Fruit fly (Drosophila melanogaster) whole organism, wandering third instar larva: Measurements from ENCODE around the gene CG15525.

Source experiments
- Abd-B ChIP-seq: fragments of >200 bp; optimal IDR thresholded peaks from 2 replicates; lab custom pipeline; 2017; ENCODE audit warnings: missing biosample characterization, missing genetic modification characterization
- CG32264 ChIP-seq: fragments of 200-800 bp; sonication (Bioruptor generic); optimal IDR thresholded peaks from 2 replicates; lab custom pipeline; 2016; ENCODE audit warnings: missing biosample characterization, missing genetic modification characterization
- CG9705 ChIP-seq: fragments of 200-800 bp; sonication (Bioruptor generic); optimal IDR thresholded peaks from 2 replicates; lab custom pipeline; 2018; ENCODE audit warnings: missing biosample characterization, mild to moderate bottlenecking, missing genetic modification characterization
- CrebA ChIP-seq: fragments of 200-800 bp; sonication (Bioruptor generic); optimal IDR thresholded peaks from 2 replicates; lab custom pipeline; 2016; ENCODE audit warnings: missing biosample characterization, mild to moderate bottlenecking, missing genetic modification characterization, borderline replicate concordance
- Dfd ChIP-seq: fragments of >200 bp; optimal IDR thresholded peaks from 2 replicates; lab custom pipeline; 2017; ENCODE audit warnings: missing biosample characterization, missing genetic modification characterization
- Dif ChIP-seq: fragments of 200-275, 200-300 bp; sonication (Bioruptor generic); optimal IDR thresholded peaks from 2 replicates; lab custom pipeline; 2018; ENCODE audit warnings: missing biosample characterization, missing genetic modification characterization; ENCODE audit not compliant: partially characterized antibody
- GATAd ChIP-seq: sonication (Bioruptor generic); optimal IDR thresholded peaks from 2 replicates; lab custom pipeline; 2016; ENCODE audit warnings: missing biosample characterization, missing genetic modification characterization
- HLH106 ChIP-seq: fragments of 200-800 bp; optimal IDR thresholded peaks from 3 replicates; lab custom pipeline; 2019; ENCODE audit warnings: missing biosample characterization, mild to moderate bottlenecking, missing genetic modification characterization, moderate library complexity
- Hnf4 ChIP-seq: fragments of 200-800 bp; sonication (Bioruptor generic); optimal IDR thresholded peaks from 2 replicates; lab custom pipeline; 2016; ENCODE audit warnings: missing biosample characterization, mild to moderate bottlenecking, missing genetic modification characterization
- Hr78 ChIP-seq: fragments of >200 bp; optimal IDR thresholded peaks from 2 replicates; lab custom pipeline; 2017; ENCODE audit warnings: missing biosample characterization, missing genetic modification characterization
- Hr83 ChIP-seq: fragments of 200-300 bp; sonication (Bioruptor generic); optimal IDR thresholded peaks from 2 replicates; lab custom pipeline; 2016; ENCODE audit warnings: missing biosample characterization, mild to moderate bottlenecking, missing genetic modification characterization, moderate library complexity; ENCODE audit not compliant: poor library complexity, severe bottlenecking
- Jra ChIP-seq: sonication (Bioruptor generic); optimal IDR thresholded peaks from 2 replicates; lab custom pipeline; 2016; ENCODE audit warnings: missing biosample characterization, missing genetic modification characterization
- Mio ChIP-seq: sonication (Bioruptor generic); optimal IDR thresholded peaks from 2 replicates; lab custom pipeline; 2016; ENCODE audit warnings: missing biosample characterization, missing genetic modification characterization
- Myc ChIP-seq: fragments of >200 bp; optimal IDR thresholded peaks from 2 replicates; lab custom pipeline; 2017
- N ChIP-seq: fragments of >200 bp; optimal IDR thresholded peaks from 2 replicates; lab custom pipeline; 2018; ENCODE audit warnings: missing biosample characterization, missing external identifiers, missing genetic modification characterization
- OdsH ChIP-seq: fragments of 200-800 bp; sonication (Bioruptor generic); optimal IDR thresholded peaks from 2 replicates; lab custom pipeline; 2016; ENCODE audit warnings: missing biosample characterization, mild to moderate bottlenecking, missing genetic modification characterization
- Rel ChIP-seq, 2 experiments: fragments of 200-800 bp; sonication (Bioruptor generic) in 1 of 2; optimal IDR thresholded peaks; 2 replicates in 1 of 2; 3 replicates in 1 of 2; lab custom pipeline; 2016 to 2019; ENCODE audit warnings: mild to moderate bottlenecking in 2 of 2, missing biosample characterization in 2 of 2, missing genetic modification characterization in 2 of 2, moderate library complexity in 1 of 2
- Sp1 ChIP-seq: fragments of 200-800 bp; sonication (Bioruptor generic); optimal IDR thresholded peaks from 3 replicates; lab custom pipeline; 2019; ENCODE audit warnings: missing biosample characterization, mild to moderate bottlenecking, missing genetic modification characterization, moderate library complexity
- Vsx2 ChIP-seq: fragments of 200-300, 225-300 bp; sonication (Bioruptor generic); optimal IDR thresholded peaks from 2 replicates; lab custom pipeline; 2018; ENCODE audit warnings: missing biosample characterization, missing genetic modification characterization; ENCODE audit not compliant: partially characterized antibody
- br ChIP-seq: fragments of 200-800 bp; sonication (Bioruptor generic); optimal IDR thresholded peaks from 2 replicates; lab custom pipeline; 2016; ENCODE audit warnings: missing biosample characterization, missing genetic modification characterization
- brk ChIP-seq: fragments of 200-800 bp; sonication (Bioruptor generic); optimal IDR thresholded peaks from 2 replicates; lab custom pipeline; 2016; ENCODE audit warnings: missing biosample characterization, mild to moderate bottlenecking, missing genetic modification characterization
- dl ChIP-seq, 2 experiments: fragments of 175-275, 200-275 bp in 1 of 2; fragments of 200-275 bp in 1 of 2; sonication (Bioruptor generic); optimal IDR thresholded peaks; lab custom pipeline; 2018; ENCODE audit warnings: mild to moderate bottlenecking in 2 of 2, missing biosample characterization in 2 of 2, missing genetic modification characterization in 2 of 2, moderate library complexity in 2 of 2; ENCODE audit not compliant: partially characterized antibody in 2 of 2, insufficient read depth in 1 of 2
- dmrt93B ChIP-seq: fragments of 200-800 bp; sonication (Bioruptor generic); optimal IDR thresholded peaks from 2 replicates; lab custom pipeline; 2018; ENCODE audit warnings: missing biosample characterization, mild to moderate bottlenecking, missing genetic modification characterization
- dsf ChIP-seq: sonication (Bioruptor generic); optimal IDR thresholded peaks from 2 replicates; lab custom pipeline; 2016; ENCODE audit warnings: missing biosample characterization, missing genetic modification characterization, borderline replicate concordance
- ey ChIP-seq: fragments of 200-800 bp; sonication (Bioruptor generic); optimal IDR thresholded peaks from 2 replicates; lab custom pipeline; 2016; ENCODE audit warnings: missing biosample characterization, missing genetic modification characterization
- foxo ChIP-seq, 2 experiments: fragments of 200-800 bp; sonication (Bioruptor generic); optimal IDR thresholded peaks; 2 replicates in 1 of 2; 3 replicates in 1 of 2; lab custom pipeline; 2016 to 2017; ENCODE audit warnings: missing biosample characterization in 2 of 2, missing genetic modification characterization in 2 of 2
- fru ChIP-seq: fragments of 200-800 bp; sonication (Bioruptor generic); optimal IDR thresholded peaks from 3 replicates; lab custom pipeline; 2016; ENCODE audit warnings: missing biosample characterization, mild to moderate bottlenecking, missing genetic modification characterization
- h ChIP-seq: fragments of 200-800 bp; sonication (Bioruptor generic); optimal IDR thresholded peaks from 3 replicates; lab custom pipeline; 2016; ENCODE audit warnings: missing biosample characterization, mild to moderate bottlenecking, missing genetic modification characterization
- jim ChIP-seq: fragments of 175-275, 200-325 bp; sonication (Bioruptor generic); optimal IDR thresholded peaks from 2 replicates; lab custom pipeline; 2016; ENCODE audit warnings: missing biosample characterization, mild to moderate bottlenecking, missing genetic modification characterization
- lola ChIP-seq: fragments of >200 bp; optimal IDR thresholded peaks from 2 replicates; lab custom pipeline; 2017; ENCODE audit warnings: missing biosample characterization, missing genetic modification characterization
- pan ChIP-seq: fragments of >200 bp; optimal IDR thresholded peaks from 2 replicates; lab custom pipeline; 2017
- psq ChIP-seq: fragments of 200-800 bp; sonication (Bioruptor generic); optimal IDR thresholded peaks from 3 replicates; lab custom pipeline; 2017; ENCODE audit warnings: missing biosample characterization, mild to moderate bottlenecking, missing genetic modification characterization, moderate library complexity
- rgr ChIP-seq: fragments of 200-800 bp; sonication (Bioruptor generic); optimal IDR thresholded peaks from 3 replicates; lab custom pipeline; 2016; ENCODE audit warnings: missing biosample characterization, mild to moderate bottlenecking, missing genetic modification characterization
- sage ChIP-seq: fragments of 200-800 bp; sonication (Bioruptor generic); optimal IDR thresholded peaks from 2 replicates; lab custom pipeline; 2016; ENCODE audit warnings: missing biosample characterization, mild to moderate bottlenecking, missing genetic modification characterization
- sv ChIP-seq: fragments of 200-800 bp; sonication (Bioruptor generic); optimal IDR thresholded peaks from 3 replicates; lab custom pipeline; 2016; ENCODE audit warnings: missing biosample characterization, missing genetic modification characterization
- tai ChIP-seq: sonication (Bioruptor generic); optimal IDR thresholded peaks from 2 replicates; lab custom pipeline; 2016; ENCODE audit warnings: missing biosample characterization, missing genetic modification characterization
- usp ChIP-seq: fragments of >200 bp; optimal IDR thresholded peaks from 2 replicates; lab custom pipeline; 2017; ENCODE audit warnings: missing biosample characterization, missing genetic modification characterization
- woc ChIP-seq: sonication (Bioruptor generic); optimal IDR thresholded peaks from 2 replicates; lab custom pipeline; 2016; ENCODE audit warnings: missing biosample characterization, mild to moderate bottlenecking, missing genetic modification characterization

The CG15525 gene

DNA sequence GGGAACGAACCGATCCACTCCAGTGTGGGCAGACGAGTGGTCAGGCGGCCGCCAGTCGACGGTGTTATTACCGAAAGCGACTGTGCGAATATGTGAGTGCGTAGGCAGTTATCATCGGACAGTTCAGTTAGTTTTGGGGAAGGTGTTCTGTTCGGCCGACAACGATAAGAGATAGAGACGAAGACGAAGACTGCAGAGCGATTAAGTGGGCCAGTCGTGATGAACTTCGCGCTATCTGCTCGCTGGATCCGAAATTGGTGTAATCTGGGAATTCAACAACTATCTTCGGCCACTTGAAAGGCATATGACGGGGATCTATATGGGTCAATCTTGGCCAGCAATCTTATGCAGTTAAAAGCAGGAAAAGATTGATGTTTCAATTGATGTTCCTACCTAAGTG is 11.7 kb upstream of the CG15525 start, which contains the start of gene CG7912:
TSS of gene CG7912 (minus strand) at position 17 of the 400 bp plus-strand sequence.
- TF ChIP-seq sv, result no peak
- no peak for TF ChIP-seq Mio (GFP tag; lab: Kevin White, UChicago)
- no peak for TF ChIP-seq Hr78 (GFP tag; lab: Kevin White, UChicago)
- TF ChIP-seq N, result no peak
- no peak for TF ChIP-seq Dif (GFP tag; lab: Kevin White, UChicago)
- TF ChIP-seq Abd-B (GFP tag; lab: Kevin White, UChicago), result no peak
- TF ChIP-seq woc, result no peak
- TF ChIP-seq, all 38 proteins: peak for 0

DNA sequence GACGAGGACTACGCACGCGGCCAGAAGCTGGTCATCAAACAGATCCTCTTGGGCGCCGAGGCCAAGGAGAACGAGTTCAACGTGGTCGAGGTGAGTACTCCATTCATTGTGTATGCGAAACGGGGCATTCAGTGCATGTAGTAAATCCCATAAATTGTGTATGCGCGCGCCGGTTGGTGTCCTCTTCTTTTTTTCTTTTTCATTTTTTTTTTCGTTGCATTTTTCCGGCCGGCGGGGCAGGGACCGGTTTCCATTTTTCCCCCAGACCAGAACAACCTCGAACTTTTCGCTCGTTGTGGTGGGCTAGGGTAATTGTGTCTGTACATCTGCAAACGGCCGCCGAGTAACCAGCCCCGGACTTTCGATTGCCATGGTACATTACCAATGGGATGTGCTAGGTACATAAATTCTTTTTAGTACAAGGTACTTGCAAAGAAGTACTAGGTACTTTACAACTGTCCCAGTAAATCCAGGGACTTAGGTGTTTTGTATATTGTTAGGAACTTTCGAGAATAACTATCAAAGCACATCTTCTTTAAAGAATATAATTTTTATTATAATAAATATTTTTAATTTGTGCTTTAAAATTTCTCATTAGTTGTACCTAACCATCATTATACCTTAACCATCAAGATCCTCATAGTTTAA is 8.0 kb upstream of the CG15525 start:
- TF ChIP-seq Abd-B (GFP tag; lab: Kevin White, UChicago) (no peak), ey (GFP tag; lab: Kevin White, UChicago) (no peak), Hr83 (GFP tag; lab: Kevin White, UChicago) (no peak), fru (GFP tag; lab: Kevin White, UChicago) (no peak), foxo (GFP tag; optimal IDR thresholded peaks at IDR 0.05; lab: Kevin White, UChicago) (peak in 1 of 2 experiments; percentile 2)
- TF ChIP-seq, all 38 proteins: peak for 1

DNA sequence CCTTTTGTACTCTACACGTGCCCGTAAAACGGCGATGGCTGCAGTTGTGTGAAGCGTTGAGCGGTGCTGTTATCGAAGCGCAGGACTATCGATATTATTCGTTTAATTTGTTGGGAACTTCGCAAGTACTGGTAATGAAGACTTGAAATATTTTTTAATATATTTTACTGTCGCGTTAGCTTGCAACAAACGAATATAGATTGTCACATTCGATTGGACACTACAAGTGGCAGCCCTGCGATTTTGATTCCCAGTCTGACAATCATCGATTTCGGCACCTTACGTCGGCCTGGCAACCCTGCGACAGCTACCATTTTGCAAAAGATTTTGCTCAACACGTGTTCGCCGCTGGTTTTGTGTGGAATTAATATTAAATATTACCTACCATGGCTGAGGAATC is 7.2 kb upstream of the CG15525 start, which contains the start of the genes Nlp and Nph:
TSS of gene Nlp (plus strand) at position 138 of the 400 bp plus-strand sequence.
TSS of gene Nph (minus strand) at position 214 of the 400 bp plus-strand sequence.
- no peak for TF ChIP-seq dsf (GFP tag; lab: Kevin White, UChicago)
- TF ChIP-seq Jra (GFP tag; lab: Kevin White, UChicago), result no peak
- TF ChIP-seq Hr83 (GFP tag; lab: Kevin White, UChicago), result no peak
- no peak for TF ChIP-seq Vsx2 (GFP tag; lab: Kevin White, UChicago)
- TF ChIP-seq CG32264 (GFP tag; lab: Kevin White, UChicago), result no peak
- TF ChIP-seq lola (GFP tag; lab: Kevin White, UChicago), result no peak
- no peak for TF ChIP-seq pan (lab: Kevin White, UChicago)
- TF ChIP-seq psq (GFP tag; lab: Kevin White, UChicago), result peak; percentile 25
- no peak for TF ChIP-seq Hr78 (GFP tag; lab: Kevin White, UChicago)
- TF ChIP-seq Hnf4 (GFP tag; lab: Kevin White, UChicago), result no peak
- peak; percentile 0 for TF ChIP-seq OdsH (GFP tag; lab: Kevin White, UChicago)
- TF ChIP-seq Myc, result peak; percentile 76
- no peak for TF ChIP-seq usp
- TF ChIP-seq sv, result no peak
- TF ChIP-seq woc, result no peak
- TF ChIP-seq Sp1 (GFP tag; lab: Kevin White, UChicago), result peak; percentile 37
- no peak for TF ChIP-seq Abd-B (GFP tag; lab: Kevin White, UChicago)
- peak; percentile 50 for TF ChIP-seq rgr (GFP tag; lab: Kevin White, UChicago)
- no peak for TF ChIP-seq Dif (GFP tag; lab: Kevin White, UChicago)
- TF ChIP-seq tai (GFP tag; lab: Kevin White, UChicago), result no peak
- TF ChIP-seq Rel (GFP tag; optimal IDR thresholded peaks at IDR 0.05; lab: Kevin White, UChicago), result no peak
- TF ChIP-seq Rel (tag; optimal IDR thresholded peaks at IDR 0.05; lab: Kevin White, UChicago), result peak; percentile 36
- peak in 1 of 2 experiments; percentile 18 for TF ChIP-seq foxo (GFP tag; optimal IDR thresholded peaks at IDR 0.05; lab: Kevin White, UChicago)
- no peak for TF ChIP-seq Dfd (GFP tag; lab: Kevin White, UChicago)
- no peak for TF ChIP-seq jim (GFP tag; lab: Kevin White, UChicago)
- no peak for TF ChIP-seq N
- no peak for TF ChIP-seq Mio (GFP tag; lab: Kevin White, UChicago)
- TF ChIP-seq fru (GFP tag; lab: Kevin White, UChicago), result no peak
- TF ChIP-seq dl (GFP tag; optimal IDR thresholded peaks at IDR 0.05; lab: Kevin White, UChicago; ENCODE audit: insufficient read depth in 1 of 2, partially characterized antibody in 2 of 2), result no peak
- no peak for TF ChIP-seq brk
- no peak for TF ChIP-seq GATAd
- TF ChIP-seq dmrt93B (GFP tag; lab: Kevin White, UChicago), result no peak
- TF ChIP-seq ey (GFP tag; lab: Kevin White, UChicago), result no peak
- peak; percentile 54 for TF ChIP-seq h
- peak; percentile 39 for TF ChIP-seq br (GFP tag; lab: Kevin White, UChicago)
- TF ChIP-seq HLH106 (tag; lab: Kevin White, UChicago), result peak; percentile 29
- TF ChIP-seq CrebA (GFP tag; lab: Kevin White, UChicago), result no peak
- no peak for TF ChIP-seq CG9705 (GFP tag; lab: Kevin White, UChicago)
- no peak for TF ChIP-seq sage (GFP tag; lab: Kevin White, UChicago)
